Worm (Caenorhabditis elegans): ENCODE data around the gene srd-9.

Gene srd-9

ce11 chrV:5358772-5359171 is 7.2 kb downstream of the srd-9 start, which contains the start of gene nhr-216:
TSS of gene nhr-216 (minus strand) at chrV:5358872.
- TF ChIP-seq lin-11 (tag; optimal IDR thresholded peaks at IDR 0.05) = no peak

ce11 chrV:5362220-5362619 is 10.6 kb downstream of the srd-9 start:
- TF ChIP-seq odd-2 (tag; optimal IDR thresholded peaks at IDR 0.05) (no peak), nfya-1 (tag; optimal IDR thresholded peaks at IDR 0.05) (no peak), ceh-45 (GFP tag; IDR thresholded peaks at IDR 0.05) (no peak), zip-5 (tag; optimal IDR thresholded peaks at IDR 0.05) (no peak), ceh-18 (tag; optimal IDR thresholded peaks at IDR 0.05) (no peak), fkh-10 (GFP tag; optimal IDR thresholded peaks at IDR 0.05) (no peak), dve-1 (tag; optimal IDR thresholded peaks at IDR 0.05) (no peak), che-1 (tag; optimal IDR thresholded peaks at IDR 0.05) (no peak), pros-1 (tag; optimal IDR thresholded peaks at IDR 0.05) (no peak), K02D7.2 (tag; optimal IDR thresholded peaks at IDR 0.05) (no peak), nhr-11 (tag; optimal IDR thresholded peaks at IDR 0.05) (no peak), ceh-24 (tag; optimal IDR thresholded peaks at IDR 0.05) (no peak), dmd-4 (tag; optimal IDR thresholded peaks at IDR 0.05; ENCODE audit: borderline replicate concordance) (no peak), nhr-232 (tag; optimal IDR thresholded peaks at IDR 0.05) (no peak)

ce11 chrV:5364863-5365262 is 13.3 kb downstream of the srd-9 start, which contains the start of gene T09D3.8:
TSS of gene T09D3.8 (plus strand) at chrV:5365163.
- TF ChIP-seq ceh-22 (tag; optimal IDR thresholded peaks at IDR 0.05) (no peak), elt-2 (tag; optimal IDR thresholded peaks at IDR 0.05) (no peak), ceh-2 (tag; optimal IDR thresholded peaks at IDR 0.05) (no peak), fkh-6 (tag; optimal IDR thresholded peaks at IDR 0.05) (no peak), pha-4 (tag; optimal IDR thresholded peaks at IDR 0.05) (no peak), ama-1 (optimal IDR thresholded peaks at IDR 0.05) (no peak)

- no peak for TF ChIP-seq nhr-11 (tag; optimal IDR thresholded peaks at IDR 0.05)
- TF ChIP-seq ceh-34 (tag; optimal IDR thresholded peaks at IDR 0.05) = no peak
- TF ChIP-seq dve-1 (tag; optimal IDR thresholded peaks at IDR 0.05) = no peak
- TF ChIP-seq K09A11.1 (tag; optimal IDR thresholded peaks at IDR 0.05; ENCODE audit: insufficient read depth) = no peak
- TF ChIP-seq ztf-16 (tag; optimal IDR thresholded peaks at IDR 0.05) = no peak
- no peak for TF ChIP-seq rnt-1 (tag; optimal IDR thresholded peaks at IDR 0.05)
- TF ChIP-seq unc-86 (tag; optimal IDR thresholded peaks at IDR 0.05) = no peak
- no peak for TF ChIP-seq hlh-30 (tag; optimal IDR thresholded peaks at IDR 0.05; ENCODE audit: insufficient read depth)
- no peak for TF ChIP-seq ceh-45 (GFP tag; IDR thresholded peaks at IDR 0.05)
- TF ChIP-seq elt-2 (tag; optimal IDR thresholded peaks at IDR 0.05) = no peak
- TF ChIP-seq ceh-14 (tag; optimal IDR thresholded peaks at IDR 0.05) = no peak
- no peak for TF ChIP-seq sox-4 (tag; optimal IDR thresholded peaks at IDR 0.05)
- TF ChIP-seq fax-1 (tag; optimal IDR thresholded peaks at IDR 0.05) = no peak
- TF ChIP-seq ceh-24 (tag; optimal IDR thresholded peaks at IDR 0.05) = no peak
- TF ChIP-seq ref-2 (tag; optimal IDR thresholded peaks at IDR 0.05) = no peak
- TF ChIP-seq lim-6 (tag; optimal IDR thresholded peaks at IDR 0.05) = no peak
- TF ChIP-seq zip-5 (tag; optimal IDR thresholded peaks at IDR 0.05) = no peak
Observed at ce11 chrV:5368792-5369191, 17.2 kb downstream of the srd-9 start, which contains the start of gene T09D3.9. TSS of gene T09D3.9 (minus strand) at chrV:5368892.

ce11 chrV:5372118-5372517 is 20.5 kb downstream of the srd-9 start, which contains the start of gene C35A11.3:
TSS of gene C35A11.3 (plus strand) at chrV:5372418.
- TF ChIP-seq ceh-6 (GFP tag; optimal IDR thresholded peaks at IDR 0.05) = no peak
- no peak for TF ChIP-seq hlh-8 (tag; optimal IDR thresholded peaks at IDR 0.05)
- TF ChIP-seq ceh-22 (tag; optimal IDR thresholded peaks at IDR 0.05) = no peak
- TF ChIP-seq odd-2 (tag; optimal IDR thresholded peaks at IDR 0.05) = no peak
- TF ChIP-seq ets-4 (tag; optimal IDR thresholded peaks at IDR 0.05) = no peak
